Worm (Caenorhabditis elegans): ENCODE measurements around the gene math-16.

DNA sequence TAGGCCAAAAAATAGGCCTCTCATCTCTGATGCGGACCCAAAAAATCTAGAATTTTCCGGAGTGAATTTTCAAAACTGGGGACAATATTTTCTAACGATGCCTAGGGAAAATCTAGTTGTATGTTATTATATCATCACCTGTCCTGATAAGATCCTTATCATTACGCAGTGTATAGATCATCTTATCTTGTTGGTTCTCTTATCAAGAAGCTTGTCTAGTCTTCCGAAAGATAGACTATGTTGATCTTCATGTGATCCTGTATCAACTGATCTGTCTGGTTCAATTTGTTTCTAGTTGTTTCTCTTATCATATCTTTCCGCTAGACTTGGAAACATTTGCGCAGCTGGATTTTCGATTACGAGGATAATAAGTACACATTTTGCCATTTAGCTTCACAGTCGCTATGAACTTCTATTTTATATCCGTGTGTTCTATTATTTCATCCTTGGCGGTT, 27.7 kb downstream of the math-16 start, which contains the start of gene C52E2.3:
- TF ChIP-seq ama-1 (optimal IDR thresholded peaks at IDR 0.05) (no peak), ama-1 (GFP tag; optimal IDR thresholded peaks at IDR 0.05) (no peak), nfya-1 (tag; optimal IDR thresholded peaks at IDR 0.05; ENCODE audit: borderline replicate concordance, insufficient read depth) (no peak), ztf-28 (GFP tag; IDR thresholded peaks at IDR 0.05) (no peak)
